Worm (Caenorhabditis elegans) whole organism, young adult: ENCODE measurements around the gene rnp-4.
"Not testable (repeated sequence)": the region's sequence is repeated elsewhere in the genome, so short reads cannot be mapped to it uniquely, and the experiment has no call there.

Experiments used
- Y79H2A.3 ChIP-seq: fragments of 200-800 bp; sonication (Bioruptor generic); conservative IDR thresholded peaks from 2 replicates; pipeline ENCODE4 v1.3.6; 2022; ENCODE audit warnings: missing genetic modification reagents, missing genetic modification characterization, missing compliant biosample characterization
- attf-5 ChIP-seq: fragments of 200-800 bp; sonication (Bioruptor generic); optimal IDR thresholded peaks from 2 replicates; lab custom pipeline; 2018; ENCODE audit warnings: mild to moderate bottlenecking, missing genetic modification characterization, missing compliant biosample characterization
- bed-1 ChIP-seq: fragments of 200-800 bp; sonication (Bioruptor generic); IDR thresholded peaks from 2 replicates; pipeline ENCODE4 v1.3.6; 2022; ENCODE audit warnings: missing genetic modification reagents, missing genetic modification characterization, missing compliant biosample characterization
- ekl-4 ChIP-seq: fragments of 200-800 bp; sonication (Bioruptor generic); IDR thresholded peaks from 2 replicates; pipeline ENCODE4 v1.3.6; 2022; ENCODE audit warnings: missing genetic modification reagents, missing genetic modification characterization, missing compliant biosample characterization
- let-607 ChIP-seq, 2 experiments: fragments of 200-800 bp in 1 of 2; sonication (Bioruptor generic) in 1 of 2; sonication (generic microtip) in 1 of 2; optimal IDR thresholded peaks; 2 replicates each; lab custom pipeline; 2016 to 2018; ENCODE audit warnings: mild to moderate bottlenecking in 2 of 2, missing compliant biosample characterization in 2 of 2, missing genetic modification characterization in 2 of 2, moderate library complexity in 2 of 2, missing genotype in 1 of 2
- madf-10 ChIP-seq: sonication (generic microtip); optimal IDR thresholded peaks from 2 replicates; lab custom pipeline; 2016; ENCODE audit warnings: mild to moderate bottlenecking, missing genetic modification characterization, missing compliant biosample characterization
- pha-4 ChIP-seq: fragments of 150-350 bp; sonication (generic microtip); optimal IDR thresholded peaks from 2 replicates; lab custom pipeline; 2014; ENCODE audit warnings: missing biosample characterization, missing genetic modification reagents, missing genetic modification characterization
- snpc-4 ChIP-seq, 5 experiments: fragments of 150-350 bp in 1 of 5; sonication (generic microtip) in 4 of 5; optimal IDR thresholded peaks; 2 replicates each; lab custom pipeline; 2014 to 2018; ENCODE audit warnings: missing genetic modification characterization in 5 of 5, missing biosample characterization in 3 of 5, antibody characterized with exemption in 2 of 5, mild to moderate bottlenecking in 2 of 5, missing compliant biosample characterization in 2 of 5, missing genotype in 2 of 5, moderate library complexity in 2 of 5, missing genetic modification reagents in 1 of 5
- tlf-1 ChIP-seq: fragments of 200-800 bp; sonication (Bioruptor generic); optimal IDR thresholded peaks from 2 replicates; lab custom pipeline; 2018; ENCODE audit warnings: mild to moderate bottlenecking, missing genetic modification characterization, missing compliant biosample characterization
- unc-62 ChIP-seq: fragments of 150-350 bp; optimal IDR thresholded peaks from 2 replicates; lab custom pipeline; 2014; ENCODE audit warnings: missing biosample characterization, missing genetic modification reagents, missing genetic modification characterization

DNA sequence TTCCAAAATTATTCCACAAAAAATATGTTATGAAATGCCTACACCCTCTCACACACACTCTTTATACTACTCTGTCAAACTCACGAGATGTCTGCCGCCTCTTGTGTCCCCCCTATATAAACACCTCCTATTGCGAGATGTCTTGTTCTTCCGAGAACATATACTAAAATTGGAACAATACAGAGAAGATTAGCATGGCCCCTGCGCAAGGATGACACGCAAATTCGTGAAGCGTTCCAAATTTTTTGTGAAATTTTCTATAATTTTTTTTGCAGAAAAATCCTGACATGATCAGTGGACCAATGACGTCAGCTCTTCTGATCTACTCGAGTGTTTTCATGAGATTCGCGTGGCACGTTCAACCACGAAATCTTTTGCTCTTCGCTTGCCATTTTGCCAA lies 8.0 kb downstream of the rnp-4 start:
- not testable (repeated sequence) for TF ChIP-seq madf-10 (tag; lab: Kevin White, UChicago); pha-4 (tag; lab: Kevin White, UChicago); bed-1; unc-62 (GFP tag; lab: Kevin White, UChicago); let-607 (tag; optimal IDR thresholded peaks at IDR 0.05; lab: Kevin White, UChicago); tlf-1 (GFP tag; lab: Kevin White, UChicago); Y79H2A.3 (GFP tag; lab: Robert Waterston, UW)
- TF ChIP-seq attf-5 (peak; percentile 31), ekl-4 (peak; percentile 74; the same call in 1 of the 2 replicates), snpc-4 (GFP tag; optimal IDR thresholded peaks at IDR 0.05; lab: Kevin White, UChicago) (peak; percentile 92), snpc-4 (tag; optimal IDR thresholded peaks at IDR 0.05; lab: Kevin White, UChicago) (peak; percentile 94 to 99 (median 96))
